Worm (Caenorhabditis elegans) whole organism, young adult: Measurements from ENCODE around the gene R09H3.3.

Experiments used
- B0035.1 ChIP-seq: sonication (generic microtip); optimal IDR thresholded peaks from 2 replicates; lab custom pipeline; 2016; ENCODE audit warnings: missing genetic modification characterization, mild to moderate bottlenecking, missing compliant biosample characterization, missing genotype, missing genetic modification reagents
- B0336.3 ChIP-seq: fragments of 200-800 bp; sonication (Bioruptor generic); IDR thresholded peaks from 2 replicates; pipeline ENCODE4 v1.3.6; 2022; ENCODE audit warnings: missing genetic modification characterization, missing compliant biosample characterization
- F23B12.7 ChIP-seq: sonication (generic microtip); optimal IDR thresholded peaks from 2 replicates; lab custom pipeline; 2017; ENCODE audit warnings: missing genetic modification characterization, mild to moderate bottlenecking, missing compliant biosample characterization, antibody characterized with exemption, moderate library complexity; ENCODE audit not compliant: insufficient read depth
- F39B2.1 ChIP-seq: fragments of 200-800 bp; sonication (Bioruptor generic); IDR thresholded peaks from 2 replicates; pipeline ENCODE4 v1.3.6; 2022; ENCODE audit warnings: missing genetic modification reagents, missing genetic modification characterization, missing compliant biosample characterization
- Y56A3A.18 ChIP-seq: fragments of 200-800 bp; sonication (Bioruptor generic); IDR thresholded peaks from 2 replicates; pipeline ENCODE4 v1.3.6; 2022; ENCODE audit warnings: missing genetic modification reagents, missing genetic modification characterization, missing compliant biosample characterization
- ama-1 ChIP-seq, 3 experiments: fragments of 150-350 bp in 1 of 3; sonication (generic microtip) in 2 of 3; optimal IDR thresholded peaks; 2 replicates each; lab custom pipeline; 2014 to 2018; ENCODE audit warnings: missing biosample characterization in 2 of 3, missing genetic modification characterization in 2 of 3, missing genetic modification reagents in 2 of 3
- efl-1 ChIP-seq: fragments of 150-350 bp; optimal IDR thresholded peaks from 2 replicates; lab custom pipeline; 2014; ENCODE audit warnings: missing biosample characterization, missing genetic modification reagents, missing genetic modification characterization
- egrh-3 ChIP-seq: fragments of 200-800 bp; sonication (Bioruptor generic); IDR thresholded peaks from 2 replicates; pipeline ENCODE4 v1.3.6; 2022; ENCODE audit warnings: missing genetic modification reagents, missing genetic modification characterization, missing compliant biosample characterization
- hrde-1 ChIP-seq: sonication (generic microtip); optimal IDR thresholded peaks from 2 replicates; lab custom pipeline; 2016; ENCODE audit warnings: missing genetic modification characterization, mild to moderate bottlenecking, missing compliant biosample characterization, moderate library complexity, missing genotype, missing genetic modification reagents, borderline replicate concordance
- nfya-1 ChIP-seq: sonication (generic microtip); optimal IDR thresholded peaks from 2 replicates; lab custom pipeline; 2017; ENCODE audit warnings: antibody characterized with exemption, missing compliant biosample characterization, missing genetic modification characterization, borderline replicate concordance; ENCODE audit not compliant: insufficient read depth
- unc-62 ChIP-seq: fragments of 150-350 bp; optimal IDR thresholded peaks from 2 replicates; lab custom pipeline; 2014; ENCODE audit warnings: missing biosample characterization, missing genetic modification reagents, missing genetic modification characterization

- TF ChIP-seq B0035.1 (tag; lab: Kevin White, UChicago) = no peak
- TF ChIP-seq nfya-1 (tag; lab: Kevin White, UChicago) = no peak
- TF ChIP-seq F39B2.1 (GFP tag; lab: Robert Waterston, UW) = no peak
- no peak for TF ChIP-seq B0336.3 (GFP tag; lab: Robert Waterston, UW)
- no peak for TF ChIP-seq F23B12.7 (tag; lab: Kevin White, UChicago)
- TF ChIP-seq egrh-3 (GFP tag; lab: Robert Waterston, UW) = no peak
- no peak for TF ChIP-seq hrde-1 (tag; lab: Kevin White, UChicago)
- TF ChIP-seq efl-1 (GFP tag; lab: Kevin White, UChicago) = no peak
- no peak for TF ChIP-seq Y56A3A.18
- TF ChIP-seq unc-62 (GFP tag; lab: Kevin White, UChicago) = no peak
- TF ChIP-seq ama-1 (optimal IDR thresholded peaks at IDR 0.05; lab: Kevin White, UChicago) = no peak
- TF ChIP-seq ama-1 (GFP tag; optimal IDR thresholded peaks at IDR 0.05; lab: Kevin White, UChicago) = no peak
Observed at ce11 chrX:1630881-1631516, 37.6 kb downstream of the R09H3.3 start, which contains the start of gene ZK380.2.
